Fruit fly (Drosophila melanogaster) whole organism, embryonic: ENCODE data around the gene CG5863.

Experiments
- Adf1 ChIP-seq: fragments of 200-800 bp; sonication (Bioruptor generic); IDR thresholded peaks from 2 replicates; pipeline ENCODE4 v1.3.6; 2022; ENCODE audit warnings: missing biosample characterization, missing genetic modification characterization
- B-H2 ChIP-seq: fragments of 200-800 bp; sonication (Bioruptor generic); optimal IDR thresholded peaks from 2 replicates; lab custom pipeline; 2018; ENCODE audit warnings: missing biosample characterization, mild to moderate bottlenecking, missing genetic modification characterization
- CG10321 ChIP-seq: fragments of 200-800 bp; sonication (Bioruptor generic); IDR thresholded peaks from 2 replicates; pipeline ENCODE4 v1.3.6; 2022; ENCODE audit warnings: missing biosample characterization, missing genetic modification characterization
- CG12391 ChIP-seq: fragments of 200-800 bp; sonication (Bioruptor generic); optimal IDR thresholded peaks from 3 replicates; lab custom pipeline; 2018; ENCODE audit warnings: missing biosample characterization, mild to moderate bottlenecking, missing genetic modification characterization, moderate library complexity
- CG14014 ChIP-seq: fragments of 200-800 bp; sonication (Bioruptor generic); IDR thresholded peaks from 2 replicates; pipeline ENCODE4 v1.3.6; 2022; ENCODE audit warnings: missing biosample characterization, missing genetic modification characterization
- CG17829 ChIP-seq: fragments of 200-800 bp; optimal IDR thresholded peaks from 2 replicates; lab custom pipeline; 2019; ENCODE audit warnings: missing biosample characterization, mild to moderate bottlenecking, missing genetic modification characterization, moderate library complexity
- CG2116 ChIP-seq: fragments of 200-800 bp; sonication (Bioruptor generic); optimal IDR thresholded peaks from 3 replicates; lab custom pipeline; 2018; ENCODE audit warnings: missing biosample characterization, mild to moderate bottlenecking, missing genetic modification characterization
- CG2889 ChIP-seq: fragments of 200-800 bp; sonication (Bioruptor generic); IDR thresholded peaks from 3 replicates; pipeline ENCODE4 v1.3.6; 2022; ENCODE audit warnings: missing biosample characterization, missing genetic modification characterization
- CG30020 ChIP-seq: fragments of 200-800 bp; optimal IDR thresholded peaks from 2 replicates; lab custom pipeline; 2019; ENCODE audit warnings: missing biosample characterization, mild to moderate bottlenecking, missing genetic modification characterization, moderate library complexity
- CG34422 ChIP-seq: fragments of 200-800 bp; sonication (Bioruptor generic); IDR thresholded peaks from 3 replicates; pipeline ENCODE4 v1.3.6; 2022; ENCODE audit warnings: missing biosample characterization, missing genetic modification characterization
- CG3838 ChIP-seq: fragments of 200-800 bp; sonication (Bioruptor generic); optimal IDR thresholded peaks from 3 replicates; lab custom pipeline; 2016; ENCODE audit warnings: missing biosample characterization, missing genetic modification characterization
- CG3847 ChIP-seq: fragments of 200-800 bp; sonication (Bioruptor generic); IDR thresholded peaks from 2 replicates; pipeline ENCODE4 v1.3.6; 2022; ENCODE audit warnings: missing biosample characterization, missing genetic modification characterization
- CG6683 ChIP-seq: fragments of 200-800 bp; sonication (Bioruptor generic); optimal IDR thresholded peaks from 2 replicates; lab custom pipeline; 2017; ENCODE audit warnings: missing biosample characterization, mild to moderate bottlenecking, missing genetic modification characterization, missing genetic modification reagents
- CG7372 ChIP-seq: fragments of 200-800 bp; sonication (Bioruptor generic); IDR thresholded peaks from 2 replicates; pipeline ENCODE4 v1.3.6; 2022; ENCODE audit warnings: missing biosample characterization, missing genetic modification characterization
- CG8944 ChIP-seq: fragments of 200-800 bp; sonication (Bioruptor generic); optimal IDR thresholded peaks from 3 replicates; lab custom pipeline; 2016; ENCODE audit warnings: missing biosample characterization, missing genetic modification characterization
- Doc3 ChIP-seq: fragments of 200-800 bp; sonication (Bioruptor generic); IDR thresholded peaks from 3 replicates; pipeline ENCODE4 v1.3.6; 2022; ENCODE audit warnings: missing biosample characterization, missing genetic modification characterization; ENCODE audit not compliant: partially characterized antibody
- ERR ChIP-seq: fragments of 200-800 bp; sonication (Bioruptor generic); optimal IDR thresholded peaks from 2 replicates; lab custom pipeline; 2016; ENCODE audit warnings: missing biosample characterization, missing genetic modification characterization
- Fer1 ChIP-seq: fragments of 200-800 bp; sonication (Bioruptor generic); optimal IDR thresholded peaks from 2 replicates; lab custom pipeline; 2017; ENCODE audit warnings: missing biosample characterization, mild to moderate bottlenecking, missing genetic modification characterization
- Mad ChIP-seq: fragments of 200-800 bp; sonication (Bioruptor generic); optimal IDR thresholded peaks from 2 replicates; lab custom pipeline; 2016; ENCODE audit warnings: missing biosample characterization, missing genetic modification characterization
- Mes4 ChIP-seq: fragments of 200-800 bp; sonication (Bioruptor generic); optimal IDR thresholded peaks from 2 replicates; lab custom pipeline; 2016; ENCODE audit warnings: missing biosample characterization, missing genetic modification characterization
- NC2β ChIP-seq: fragments of 200-800 bp; sonication (Bioruptor generic); optimal IDR thresholded peaks from 2 replicates; lab custom pipeline; 2016; ENCODE audit warnings: missing biosample characterization, missing genetic modification characterization
- NK7.1 ChIP-seq: fragments of 200-800 bp; sonication (Bioruptor generic); optimal IDR thresholded peaks from 3 replicates; lab custom pipeline; 2016; ENCODE audit warnings: missing biosample characterization, missing genetic modification characterization
- PHDP ChIP-seq: fragments of 200-800 bp; sonication (Bioruptor generic); optimal IDR thresholded peaks from 3 replicates; lab custom pipeline; 2018; ENCODE audit warnings: missing biosample characterization, mild to moderate bottlenecking, missing genetic modification characterization, moderate library complexity
- Ptx1 ChIP-seq: fragments of 200-800 bp; sonication (Bioruptor generic); IDR thresholded peaks from 2 replicates; pipeline ENCODE4 v1.3.6; 2022; ENCODE audit warnings: missing biosample characterization, missing genetic modification characterization
- Rx ChIP-seq: fragments of 200-800 bp; sonication (Bioruptor generic); IDR thresholded peaks from 2 replicates; pipeline ENCODE4 v1.3.6; 2022; ENCODE audit warnings: missing biosample characterization, missing genetic modification characterization
- Spps ChIP-seq: fragments of 200-800 bp; sonication (Bioruptor generic); optimal IDR thresholded peaks from 2 replicates; lab custom pipeline; 2018; ENCODE audit warnings: missing biosample characterization, mild to moderate bottlenecking, missing genetic modification characterization
- abd-A ChIP-seq: fragments of 200-800 bp; sonication (Bioruptor generic); optimal IDR thresholded peaks from 3 replicates; lab custom pipeline; 2019; ENCODE audit warnings: missing biosample characterization, mild to moderate bottlenecking, missing genetic modification characterization, moderate library complexity
- al ChIP-seq: fragments of 200-800 bp; sonication (Bioruptor generic); IDR thresholded peaks from 2 replicates; pipeline ENCODE4 v1.3.6; 2022; ENCODE audit warnings: missing biosample characterization, missing genetic modification characterization
- bbx ChIP-seq: fragments of 200-800 bp; sonication (Bioruptor generic); IDR thresholded peaks from 2 replicates; pipeline ENCODE4 v1.3.6; 2022; ENCODE audit warnings: missing biosample characterization, missing genetic modification characterization; ENCODE audit not compliant: partially characterized antibody
- bsh ChIP-seq, 2 experiments: fragments of 200-800 bp; sonication (Bioruptor generic); optimal IDR thresholded peaks; 2 replicates each; lab custom pipeline; 2017 to 2018; ENCODE audit warnings: mild to moderate bottlenecking in 2 of 2, missing biosample characterization in 2 of 2, missing genetic modification characterization in 2 of 2, moderate library complexity in 1 of 2
- caup ChIP-seq: fragments of 200-800 bp; sonication (Bioruptor generic); optimal IDR thresholded peaks from 3 replicates; lab custom pipeline; 2017; ENCODE audit warnings: missing biosample characterization, mild to moderate bottlenecking, missing genetic modification characterization, moderate library complexity; ENCODE audit not compliant: severe bottlenecking
- fd102C ChIP-seq: fragments of 200-800 bp; sonication (Bioruptor generic); optimal IDR thresholded peaks from 2 replicates; lab custom pipeline; 2018; ENCODE audit warnings: missing biosample characterization, mild to moderate bottlenecking, missing genetic modification characterization, moderate library complexity
- fd3F ChIP-seq: fragments of 200-800 bp; sonication (Bioruptor generic); optimal IDR thresholded peaks from 2 replicates; lab custom pipeline; 2018; ENCODE audit warnings: missing biosample characterization, mild to moderate bottlenecking, missing genetic modification characterization, moderate library complexity
- fd64A ChIP-seq: fragments of 200-800 bp; sonication (Bioruptor generic); optimal IDR thresholded peaks from 3 replicates; lab custom pipeline; 2018; ENCODE audit warnings: missing biosample characterization, mild to moderate bottlenecking, missing genetic modification characterization
- ftz-f1 ChIP-seq: fragments of 200-800 bp; sonication (Bioruptor generic); optimal IDR thresholded peaks from 2 replicates; lab custom pipeline; 2016; ENCODE audit warnings: missing biosample characterization, missing genetic modification characterization
- ind ChIP-seq: fragments of 200-800 bp; sonication (Bioruptor generic); optimal IDR thresholded peaks from 3 replicates; lab custom pipeline; 2016; ENCODE audit warnings: missing biosample characterization, missing genetic modification characterization
- insv ChIP-seq, 2 experiments: fragments of 200-800 bp; sonication (Bioruptor generic); optimal IDR thresholded peaks; 3 replicates each; lab custom pipeline; 2016 to 2018; ENCODE audit warnings: missing biosample characterization in 2 of 2, missing genetic modification characterization in 2 of 2
- kni ChIP-seq: fragments of 200-800 bp; sonication (Bioruptor generic); optimal IDR thresholded peaks from 3 replicates; lab custom pipeline; 2017; ENCODE audit warnings: mild to moderate bottlenecking, missing biosample characterization, missing genetic modification reagents, missing genetic modification characterization
- lbe ChIP-seq: fragments of 200-800 bp; sonication (Bioruptor generic); optimal IDR thresholded peaks from 2 replicates; lab custom pipeline; 2016; ENCODE audit warnings: missing biosample characterization, mild to moderate bottlenecking, missing genetic modification characterization
- lov ChIP-seq, 2 experiments: fragments of 200-800 bp in 1 of 2; fragments of >200 bp in 1 of 2; sonication (Bioruptor generic) in 1 of 2; IDR thresholded peaks in 1 of 2; optimal IDR thresholded peaks in 1 of 2; 2 replicates in 1 of 2; 3 replicates in 1 of 2; pipeline versions ENCODE4 v1.3.6 to Lab custom; 2017 to 2022; ENCODE audit warnings: missing biosample characterization in 1 of 2, missing genetic modification characterization in 1 of 2
- mld ChIP-seq: fragments of 200-800 bp; sonication (Bioruptor generic); IDR thresholded peaks from 3 replicates; pipeline ENCODE4 v1.3.6; 2022; ENCODE audit warnings: missing biosample characterization, missing genetic modification characterization; ENCODE audit not compliant: partially characterized antibody
- pho ChIP-seq: fragments of 200-800 bp; sonication (Bioruptor generic); optimal IDR thresholded peaks from 2 replicates; lab custom pipeline; 2016; ENCODE audit warnings: missing biosample characterization, missing genetic modification characterization
- phol ChIP-seq: fragments of 200-800 bp; sonication (Bioruptor generic); optimal IDR thresholded peaks from 3 replicates; lab custom pipeline; 2018; ENCODE audit warnings: missing biosample characterization, mild to moderate bottlenecking, missing genetic modification characterization, moderate library complexity
- rib ChIP-seq: fragments of 200-800 bp; sonication (Bioruptor generic); IDR thresholded peaks from 2 replicates; pipeline ENCODE4 v1.3.6; 2022; ENCODE audit warnings: missing biosample characterization, missing genetic modification characterization
- slbo ChIP-seq: fragments of 200-800 bp; sonication (Bioruptor generic); IDR thresholded peaks from 2 replicates; pipeline ENCODE4 v1.3.6; 2022; ENCODE audit warnings: missing biosample characterization, missing genetic modification characterization
- slp2 ChIP-seq: fragments of 200-800 bp; sonication (Bioruptor generic); optimal IDR thresholded peaks from 2 replicates; lab custom pipeline; 2016; ENCODE audit warnings: missing biosample characterization, missing genetic modification characterization
- sqz ChIP-seq: fragments of 200-800 bp; sonication (Bioruptor generic); optimal IDR thresholded peaks from 3 replicates; lab custom pipeline; 2018; ENCODE audit warnings: missing biosample characterization, mild to moderate bottlenecking, missing genetic modification characterization
- twi ChIP-seq: fragments of 200-800 bp; optimal IDR thresholded peaks from 2 replicates; lab custom pipeline; 2019; ENCODE audit warnings: missing biosample characterization, mild to moderate bottlenecking, missing genetic modification characterization, moderate library complexity
- vfl ChIP-seq: fragments of 200-800 bp; sonication (Bioruptor generic); optimal IDR thresholded peaks from 2 replicates; lab custom pipeline; 2016; ENCODE audit warnings: missing biosample characterization, missing genetic modification characterization

Gene CG5863

DNA sequence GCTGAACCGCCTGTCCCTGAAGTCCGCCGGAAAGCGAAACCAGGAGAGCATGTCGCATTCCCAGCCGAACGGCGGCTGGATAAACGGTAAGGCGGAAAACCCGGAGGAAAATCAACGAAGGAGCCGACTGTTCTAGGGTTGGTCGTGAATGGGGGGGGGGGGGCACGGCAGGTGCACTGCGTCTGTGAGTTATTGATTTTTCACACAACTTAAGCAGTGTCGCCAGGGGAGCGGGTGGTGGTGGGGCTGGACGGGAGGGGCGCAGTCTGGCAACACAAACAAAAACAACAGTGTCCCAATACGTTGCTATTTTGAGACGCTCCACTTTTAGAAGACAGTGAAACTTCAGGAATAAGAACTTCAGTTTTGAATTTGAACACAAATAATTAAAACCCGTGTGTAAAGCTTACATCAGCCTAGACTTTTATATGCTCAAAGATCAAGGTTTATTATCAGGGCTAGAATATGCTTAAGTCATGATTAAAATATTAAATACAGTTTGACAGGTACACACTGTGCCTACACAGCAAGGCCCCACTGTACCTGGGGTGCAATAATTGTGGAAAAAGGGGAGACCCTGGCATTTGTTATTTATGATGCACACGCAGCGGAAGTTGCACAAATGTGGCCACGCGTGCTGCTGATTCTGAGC, 24.6 kb upstream of the CG5863 start (continued):
- TF ChIP-seq ind (GFP tag; lab: Kevin White, UChicago), result peak; percentile 64
- TF ChIP-seq ERR, result no peak
- TF ChIP-seq fd102C, result no peak
- TF ChIP-seq CG2116 (GFP tag; lab: Kevin White, UChicago), result no peak
- no peak for TF ChIP-seq bbx
- no peak for TF ChIP-seq Mes4 (GFP tag; lab: Kevin White, UChicago)
- peak; percentile 14; the same call in 1 of the 2 replicates for TF ChIP-seq CG3847
- no peak for TF ChIP-seq insv (GFP tag; optimal IDR thresholded peaks at IDR 0.05; lab: Kevin White, UChicago)
- TF ChIP-seq mld (GFP tag; lab: Robert Waterston, UW), result no peak
- no peak for TF ChIP-seq ftz-f1 (GFP tag; lab: Kevin White, UChicago)
- peak; percentile 11 for TF ChIP-seq kni (GFP tag; lab: Kevin White, UChicago)
- TF ChIP-seq slp2 (GFP tag; lab: Kevin White, UChicago), result peak; percentile 12
- peak; percentile 35; the same call in 2 of the 3 replicates for TF ChIP-seq CG34422 (GFP tag; lab: Robert Waterston, UW)
- peak; percentile 11 for TF ChIP-seq fd3F (GFP tag; lab: Kevin White, UChicago)
- peak; percentile 45 for TF ChIP-seq caup (GFP tag; lab: Kevin White, UChicago)
- TF ChIP-seq sqz, result peak; percentile 17
- peak; percentile 57 for TF ChIP-seq fd64A (GFP tag; lab: Kevin White, UChicago)
- no peak for TF ChIP-seq CG30020 (tag; lab: Kevin White, UChicago)
- peak; percentile 61; the same call in 2 of the 3 replicates for TF ChIP-seq CG2889
- no peak for TF ChIP-seq pho
- TF ChIP-seq twi, result peak; percentile 35
- peak; percentile 61 for TF ChIP-seq CG14014
- peak; percentile 23 for TF ChIP-seq NC2β
- TF ChIP-seq PHDP (tag; lab: Kevin White, UChicago), result peak; percentile 71
- no peak for TF ChIP-seq al (GFP tag; lab: Robert Waterston, UW)
- TF ChIP-seq Doc3 (GFP tag; lab: Robert Waterston, UW), result no peak
- TF ChIP-seq Mad (GFP tag; lab: Kevin White, UChicago), result no peak
- TF ChIP-seq rib, result no peak
- TF ChIP-seq CG17829 (tag; lab: Kevin White, UChicago), result peak; percentile 69
- TF ChIP-seq NK7.1, result no peak
- TF ChIP-seq CG12391, result peak; percentile 65
- no peak for TF ChIP-seq CG3838 (GFP tag; lab: Kevin White, UChicago)
- peak; percentile 58 for TF ChIP-seq Rx (GFP tag; lab: Robert Waterston, UW)
- no peak for TF ChIP-seq lov (optimal IDR thresholded peaks at IDR 0.05; lab: Kevin White, UChicago)
- no peak for TF ChIP-seq lov (GFP tag; IDR thresholded peaks at IDR 0.05; lab: Robert Waterston, UW)
- peak; percentile 72 for TF ChIP-seq Fer1 (GFP tag; lab: Kevin White, UChicago)
- TF ChIP-seq Adf1, result no peak
- peak; percentile 42 for TF ChIP-seq Spps (tag; lab: Kevin White, UChicago)
- TF ChIP-seq CG6683, result no peak
- no peak for TF ChIP-seq abd-A
- no peak for TF ChIP-seq CG10321
- TF ChIP-seq bsh (GFP tag; optimal IDR thresholded peaks at IDR 0.05; lab: Kevin White, UChicago), result peak; percentile 60 to 84
- peak; percentile 84 for TF ChIP-seq phol (tag; lab: Kevin White, UChicago)
- no peak for TF ChIP-seq B-H2 (GFP tag; lab: Kevin White, UChicago)
- peak; percentile 57 for TF ChIP-seq lbe (GFP tag; lab: Kevin White, UChicago)
- no peak for TF ChIP-seq vfl (GFP tag; lab: Kevin White, UChicago)
- peak; percentile 59 for TF ChIP-seq slbo (GFP tag; lab: Robert Waterston, UW)
- TF ChIP-seq CG8944 (GFP tag; lab: Kevin White, UChicago), result peak; percentile 32
- peak; percentile 50; the same call in 1 of the 2 replicates for TF ChIP-seq CG7372 (GFP tag; lab: Robert Waterston, UW)
- TF ChIP-seq Ptx1, result peak; percentile 77
